Fruit fly (Drosophila melanogaster): ENCODE results near the gene CG10749.

The CG10749 gene

dm6 chr3L:13022854-13023560 is 50.7 kb downstream of the CG10749 start, which contains the start of gene RpS12 (continued):
- TF ChIP-seq tap (tag; optimal IDR thresholded peaks at IDR 0.05) (peak; percentile 58), CG17568 (GFP tag; optimal IDR thresholded peaks at IDR 0.05) (peak; percentile 89), CG14710 (tag; optimal IDR thresholded peaks at IDR 0.05) (peak; percentile 73), CG4424 (GFP tag; optimal IDR thresholded peaks at IDR 0.05) (peak; percentile 68), mam (GFP tag; optimal IDR thresholded peaks at IDR 0.05) (peak; percentile 84), Bdp1 (GFP tag; optimal IDR thresholded peaks at IDR 0.05) (peak; percentile 58), maf-S (GFP tag; optimal IDR thresholded peaks at IDR 0.05) (peak; percentile 78), TFAM (GFP tag; optimal IDR thresholded peaks at IDR 0.05) (peak; percentile 27), Jarid2 (GFP tag; optimal IDR thresholded peaks at IDR 0.05) (peak; percentile 70), crp (GFP tag; optimal IDR thresholded peaks at IDR 0.05) (peak in 1 of 2 experiments; percentile 34), gem (tag; optimal IDR thresholded peaks at IDR 0.05) (peak; percentile 62), Hr78 (GFP tag; optimal IDR thresholded peaks at IDR 0.05) (no peak), CG30431 (GFP tag; optimal IDR thresholded peaks at IDR 0.05) (peak; percentile 63), CG12391 (tag; optimal IDR thresholded peaks at IDR 0.05) (peak; percentile 73), Dp (GFP tag; optimal IDR thresholded peaks at IDR 0.05) (peak; percentile 6), NFAT (GFP tag; IDR thresholded peaks at IDR 0.05) (peak; percentile 77; the same call in 1 of the 2 replicates), CG6254 (GFP tag; optimal IDR thresholded peaks at IDR 0.05) (peak; percentile 42), abd-A (tag; optimal IDR thresholded peaks at IDR 0.05) (peak; percentile 28), CG2875 (GFP tag; optimal IDR thresholded peaks at IDR 0.05) (peak; percentile 66), jing (GFP tag; optimal IDR thresholded peaks at IDR 0.05) (peak; percentile 22), Fer2 (tag; optimal IDR thresholded peaks at IDR 0.05) (peak; percentile 56), CG7556 (GFP tag; optimal IDR thresholded peaks at IDR 0.05) (peak; percentile 12), CG12071 (GFP tag; optimal IDR thresholded peaks at IDR 0.05) (peak; percentile 87), sna (GFP tag; IDR thresholded peaks at IDR 0.05; ENCODE audit: partially characterized antibody) (peak; percentile 55; the same call in 1 of the 2 replicates), Sry-β (GFP tag; optimal IDR thresholded peaks at IDR 0.05) (peak; percentile 17), Ada2b (GFP tag; IDR thresholded peaks at IDR 0.05) (peak; percentile 62), Dbx (GFP tag; IDR thresholded peaks at IDR 0.05) (peak; percentile 89; the same call in 2 of the 3 replicates), tll (GFP tag; optimal IDR thresholded peaks at IDR 0.05) (no peak), Oaz (GFP tag; IDR thresholded peaks at IDR 0.05) (peak; percentile 72), CG11456 (GFP tag; IDR thresholded peaks at IDR 0.05) (peak; percentile 91), zen (tag; optimal IDR thresholded peaks at IDR 0.05) (peak; percentile 52), CG12299 (tag; optimal IDR thresholded peaks at IDR 0.05) (peak; percentile 60), CG16779 (GFP tag; IDR thresholded peaks at IDR 0.05) (peak; percentile 69), crc (GFP tag; optimal IDR thresholded peaks at IDR 0.05) (peak; percentile 66), tio (GFP tag; optimal IDR thresholded peaks at IDR 0.05) (peak; percentile 45), CG3726 (GFP tag; IDR thresholded peaks at IDR 0.05) (0 out of 3 replicates have a peak, but pooled peaks have one; percentile 54), CG34224 (GFP tag; IDR thresholded peaks at IDR 0.05; ENCODE audit: partially characterized antibody) (peak; percentile 62), unc-4 (GFP tag; IDR thresholded peaks at IDR 0.05; ENCODE audit: partially characterized antibody) (peak; percentile 65), onecut (GFP tag; IDR thresholded peaks at IDR 0.05) (peak; percentile 83), CG17359 (tag; optimal IDR thresholded peaks at IDR 0.05) (peak; percentile 68), nom (GFP tag; optimal IDR thresholded peaks at IDR 0.05) (peak; percentile 78), Ptx1 (GFP tag; IDR thresholded peaks at IDR 0.05) (peak; percentile 62), tgo (GFP tag; IDR thresholded peaks at IDR 0.05) (peak; percentile 55), ase (GFP tag; IDR thresholded peaks at IDR 0.05) (peak; percentile 79), Trl (optimal IDR thresholded peaks at IDR 0.05) (no peak), Trl (GFP tag; optimal IDR thresholded peaks at IDR 0.05) (peak; percentile 88), seq (GFP tag; IDR thresholded peaks at IDR 0.05) (peak; percentile 57), croc (GFP tag; conservative IDR thresholded peaks at IDR 0.05) (no peak; the same call in 2 of the 3 replicates)
